Worm (Caenorhabditis elegans) whole organism, early embryonic: Measurements from ENCODE around the gene T15B12.2.

Source experiments
- B0310.2 ChIP-seq: sonication (generic microtip); optimal IDR thresholded peaks from 2 replicates; lab custom pipeline; 2016; ENCODE audit warnings: mild to moderate bottlenecking, missing genetic modification characterization, missing compliant biosample characterization
- ama-1 ChIP-seq: fragments of 150-350 bp; optimal IDR thresholded peaks from 2 replicates; lab custom pipeline; 2014
- ceh-13 ChIP-seq: fragments of 200-800 bp; sonication (Bioruptor generic); optimal IDR thresholded peaks from 2 replicates; lab custom pipeline; 2018; ENCODE audit warnings: mild to moderate bottlenecking, missing genetic modification characterization, missing compliant biosample characterization
- ceh-36 ChIP-seq: sonication (generic microtip); optimal IDR thresholded peaks from 2 replicates; lab custom pipeline; 2016; ENCODE audit warnings: missing genetic modification characterization, inconsistent platforms, missing compliant biosample characterization
- flt-1 ChIP-seq: fragments of 200-800 bp; sonication (Bioruptor generic); IDR thresholded peaks from 2 replicates; pipeline ENCODE4 v1.3.6; 2022; ENCODE audit warnings: missing genetic modification characterization, missing compliant biosample characterization
- hnd-1 ChIP-seq: sonication (generic microtip); optimal IDR thresholded peaks from 2 replicates; lab custom pipeline; 2016; ENCODE audit warnings: missing genetic modification characterization, missing compliant biosample characterization
- pes-1 ChIP-seq: fragments of 200-800 bp; sonication (Bioruptor generic); IDR thresholded peaks from 2 replicates; pipeline ENCODE4 v1.3.6; 2022; ENCODE audit warnings: missing genetic modification reagents, missing genetic modification characterization, missing compliant biosample characterization
- sea-1 ChIP-seq: fragments of 200-800 bp; sonication (Bioruptor generic); conservative IDR thresholded peaks from 2 replicates; pipeline ENCODE4 v1.3.6; 2022; ENCODE audit warnings: missing genetic modification characterization, missing compliant biosample characterization
- tbx-37 ChIP-seq: fragments of 200-800 bp; sonication (Bioruptor generic); conservative IDR thresholded peaks from 2 replicates; pipeline ENCODE4 v1.3.6; 2022; ENCODE audit warnings: missing genetic modification reagents, missing genetic modification characterization, missing compliant biosample characterization
- tra-4 ChIP-seq: sonication (generic microtip); optimal IDR thresholded peaks from 2 replicates; lab custom pipeline; 2017; ENCODE audit warnings: missing genetic modification characterization, missing compliant biosample characterization

DNA sequence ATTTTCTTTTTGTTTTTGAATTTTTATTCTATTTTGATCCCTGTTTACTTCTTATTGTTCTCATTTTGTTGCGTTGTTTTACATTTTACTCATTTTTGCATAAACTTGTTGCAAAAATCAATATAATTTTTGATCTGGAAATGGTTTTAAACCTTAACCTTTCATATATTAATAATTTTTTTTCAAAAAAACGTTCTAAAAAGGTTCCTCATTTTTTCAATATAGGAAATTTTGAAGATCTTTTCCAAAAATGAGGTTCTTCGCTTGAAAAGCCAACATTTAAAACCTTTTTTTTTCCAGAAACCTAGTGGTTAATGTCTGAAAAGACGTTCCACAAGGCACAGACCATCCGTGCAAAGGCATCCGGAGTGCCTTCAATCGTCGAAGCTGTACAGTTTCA, 41.3 kb downstream of the T15B12.2 start, which contains the start of gene gop-3:
- TF ChIP-seq tra-4 (tag; lab: Kevin White, UChicago) (no peak), pes-1 (GFP tag; lab: Robert Waterston, UW) (no peak), B0310.2 (tag; lab: Kevin White, UChicago) (no peak), ceh-13 (GFP tag; lab: Kevin White, UChicago) (no peak), tbx-37 (GFP tag; lab: Robert Waterston, UW) (no peak), ceh-36 (tag; lab: Kevin White, UChicago) (no peak), sea-1 (GFP tag; lab: Robert Waterston, UW) (no peak), ama-1 (lab: Kevin White, UChicago) (no peak), flt-1 (GFP tag; lab: Robert Waterston, UW) (no peak), hnd-1 (no peak)
